Worm (Caenorhabditis elegans): ENCODE measurements around the gene F02A9.1.

Gene F02A9.1

ce11 chrIII:9051119-9051597 is 26.4 kb downstream of the F02A9.1 start (continued):
- TF ChIP-seq nhr-76 (tag; optimal IDR thresholded peaks at IDR 0.05), result peak; percentile 11
- TF ChIP-seq ztf-11 (tag; optimal IDR thresholded peaks at IDR 0.05), result no peak
- TF ChIP-seq hif-1 (tag; optimal IDR thresholded peaks at IDR 0.05), result peak in 1 of 2 experiments; percentile 37
- no peak for TF ChIP-seq daf-12 (tag; optimal IDR thresholded peaks at IDR 0.05)
- peak; percentile 19 for TF ChIP-seq pqm-1 (tag; optimal IDR thresholded peaks at IDR 0.05)
- TF ChIP-seq mxl-3 (GFP tag; optimal IDR thresholded peaks at IDR 0.05), result no peak
- TF ChIP-seq madf-5 (GFP tag; IDR thresholded peaks at IDR 0.05), result peak in 1 of 2 experiments; percentile 4; a peak in 1 of 4 replicates
- TF ChIP-seq Y5F2A.4 (GFP tag; optimal IDR thresholded peaks at IDR 0.05), result no peak
- TF ChIP-seq zfp-2 (tag; optimal IDR thresholded peaks at IDR 0.05), result no peak
- peak; percentile 53; the same call in 1 of the 2 replicates for TF ChIP-seq egl-43 (GFP tag; IDR thresholded peaks at IDR 0.05)
- peak; percentile 5 for TF ChIP-seq spr-3 (GFP tag; optimal IDR thresholded peaks at IDR 0.05)
- 0 out of 2 replicates have a peak, but pooled peaks have one; percentile 70 for TF ChIP-seq saeg-2 (GFP tag; IDR thresholded peaks at IDR 0.05)
- no peak for TF ChIP-seq zag-1 (tag; optimal IDR thresholded peaks at IDR 0.05)
- TF ChIP-seq ztf-7 (tag; optimal IDR thresholded peaks at IDR 0.05), result peak; percentile 65
- no peak for TF ChIP-seq Y48G9A.11 (GFP tag; IDR thresholded peaks at IDR 0.05)
- TF ChIP-seq nhr-10 (tag; optimal IDR thresholded peaks at IDR 0.05), result peak; percentile 31
- no peak for TF ChIP-seq egl-27 (tag; optimal IDR thresholded peaks at IDR 0.05)
- peak; percentile 5 for TF ChIP-seq lir-3 (tag; optimal IDR thresholded peaks at IDR 0.05)
- peak; percentile 59; the same call in 1 of the 2 replicates for TF ChIP-seq vab-7 (GFP tag; IDR thresholded peaks at IDR 0.05)
- peak; percentile 98 for TF ChIP-seq aha-1 (tag)
- TF ChIP-seq daf-8 (GFP tag; IDR thresholded peaks at IDR 0.05), result no peak
- TF ChIP-seq lin-38 (GFP tag; IDR thresholded peaks at IDR 0.05), result peak; percentile 68
- TF ChIP-seq duxl-1 (tag; optimal IDR thresholded peaks at IDR 0.05; ENCODE audit: poor library complexity), result peak; percentile 17
- TF ChIP-seq arid-1 (GFP tag; conservative IDR thresholded peaks at IDR 0.05), result 0 out of 2 replicates have a peak, but pooled peaks have one; percentile 57
- TF ChIP-seq nhr-111 (GFP tag; optimal IDR thresholded peaks at IDR 0.05), result peak; percentile 58

- TF ChIP-seq aha-1 (tag), result no peak
Observed at ce11 chrIII:9050600-9050999, 27.0 kb downstream of the F02A9.1 start, which contains the start of gene ikke-1. ikke-1 (minus strand) TSS chrIII:9050700.

ce11 chrIII:9047260-9047659 is 30.3 kb downstream of the F02A9.1 start:
- peak; percentile 86 for TF ChIP-seq aha-1 (tag)
- no peak for TF ChIP-seq dve-1 (tag; optimal IDR thresholded peaks at IDR 0.05; ENCODE audit: insufficient read depth)
- TF ChIP-seq unc-62 (GFP tag; optimal IDR thresholded peaks at IDR 0.05 in 1 of 2), result no peak
- TF ChIP-seq unc-62 (tag; optimal IDR thresholded peaks at IDR 0.05), result no peak

ce11 chrIII:9045838-9046237 is 31.8 kb downstream of the F02A9.1 start, which contains the start of gene R107.2:
R107.2 (minus strand) TSS chrIII:9045938.
- TF ChIP-seq F10B5.3 (tag; optimal IDR thresholded peaks at IDR 0.05), result no peak
- TF ChIP-seq daf-16 (GFP tag; optimal IDR thresholded peaks at IDR 0.05), result no peak
- peak; percentile 11 for TF ChIP-seq daf-16 (tag; optimal IDR thresholded peaks at IDR 0.05)
- TF ChIP-seq dve-1 (tag; optimal IDR thresholded peaks at IDR 0.05; ENCODE audit: insufficient read depth), result peak; percentile 6

ce11 chrIII:9043200-9043599 is 34.4 kb downstream of the F02A9.1 start, which contains the start of gene nac-2:
nac-2 (minus strand) TSS chrIII:9043300.
- TF ChIP-seq ctbp-1 (GFP tag; IDR thresholded peaks at IDR 0.05) (no peak), daf-16 (GFP tag; optimal IDR thresholded peaks at IDR 0.05) (no peak), daf-16 (tag; optimal IDR thresholded peaks at IDR 0.05) (peak; percentile 15), lin-1 (GFP tag; IDR thresholded peaks at IDR 0.05) (no peak), vab-7 (GFP tag; IDR thresholded peaks at IDR 0.05) (no peak), egl-27 (tag; optimal IDR thresholded peaks at IDR 0.05) (no peak), snpc-1.2 (GFP tag; IDR thresholded peaks at IDR 0.05) (no peak), Y48G9A.11 (GFP tag; IDR thresholded peaks at IDR 0.05) (no peak)
